Worm (Caenorhabditis elegans) whole organism, young adult: ENCODE data around the gene madf-1.

Experiments
- mel-28 ChIP-seq: sonication (generic microtip); optimal IDR thresholded peaks from 2 replicates; lab custom pipeline; 2016; ENCODE audit warnings: borderline replicate concordance, mild to moderate bottlenecking, missing genetic modification characterization, missing compliant biosample characterization
- sea-2 ChIP-seq: fragments of 200-800 bp; sonication (Bioruptor generic); IDR thresholded peaks from 2 replicates; pipeline ENCODE4 v1.3.6; 2022; ENCODE audit warnings: missing genetic modification characterization, missing compliant biosample characterization
- xnd-1 ChIP-seq: sonication (generic microtip); optimal IDR thresholded peaks from 2 replicates; lab custom pipeline; 2016; ENCODE audit warnings: missing genotype, missing genetic modification reagents, missing genetic modification characterization, missing compliant biosample characterization

DNA sequence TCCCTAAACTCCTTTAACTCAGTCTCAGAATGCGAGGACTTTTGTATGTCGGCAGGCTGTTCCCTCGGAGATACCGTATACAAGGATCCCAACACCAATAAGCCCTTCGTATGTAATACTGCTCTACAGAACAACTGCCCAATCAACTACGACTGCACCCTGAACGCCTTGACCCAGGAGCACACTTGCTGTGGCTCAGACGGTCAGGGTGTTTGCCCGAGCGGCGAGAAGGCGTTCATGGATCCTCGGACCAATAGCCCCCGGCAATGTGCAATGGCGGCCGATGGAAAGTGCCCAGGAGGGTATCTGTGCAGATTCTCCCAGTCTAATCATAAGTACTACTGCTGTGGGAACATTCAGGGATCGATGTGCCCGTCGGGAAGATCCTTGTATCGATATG lies 37.0 kb upstream of the madf-1 start:
- TF ChIP-seq xnd-1 (tag; lab: Kevin White, UChicago), result no peak
- TF ChIP-seq mel-28, result no peak
- TF ChIP-seq sea-2 (GFP tag; lab: Robert Waterston, UW), result no peak
